Fruit fly (Drosophila melanogaster) Kc167 (cell line): ENCODE data around the gene Trm7-34.

Source experiments
- Myc ChIP-seq: fragments of >200 bp; optimal IDR thresholded peaks from 2 replicates; lab custom pipeline; 2017; ENCODE audit warnings: missing external identifiers
- Sin3A ChIP-seq: fragments of >200 bp; optimal IDR thresholded peaks from 2 replicates; lab custom pipeline; 2018; ENCODE audit warnings: missing external identifiers
- h ChIP-seq: fragments of >200 bp; optimal IDR thresholded peaks from 3 replicates; lab custom pipeline; 2018; ENCODE audit warnings: missing external identifiers
- insv ChIP-seq: fragments of >200 bp; optimal IDR thresholded peaks from 3 replicates; lab custom pipeline; 2018; ENCODE audit warnings: missing external identifiers
- psq ChIP-seq: fragments of >200 bp; optimal IDR thresholded peaks from 2 replicates; lab custom pipeline; 2017; ENCODE audit warnings: missing external identifiers
- ttk ChIP-seq: sonication (Bioruptor generic); optimal IDR thresholded peaks from 2 replicates; lab custom pipeline; 2017; ENCODE audit warnings: missing external identifiers

Gene Trm7-34

DNA sequence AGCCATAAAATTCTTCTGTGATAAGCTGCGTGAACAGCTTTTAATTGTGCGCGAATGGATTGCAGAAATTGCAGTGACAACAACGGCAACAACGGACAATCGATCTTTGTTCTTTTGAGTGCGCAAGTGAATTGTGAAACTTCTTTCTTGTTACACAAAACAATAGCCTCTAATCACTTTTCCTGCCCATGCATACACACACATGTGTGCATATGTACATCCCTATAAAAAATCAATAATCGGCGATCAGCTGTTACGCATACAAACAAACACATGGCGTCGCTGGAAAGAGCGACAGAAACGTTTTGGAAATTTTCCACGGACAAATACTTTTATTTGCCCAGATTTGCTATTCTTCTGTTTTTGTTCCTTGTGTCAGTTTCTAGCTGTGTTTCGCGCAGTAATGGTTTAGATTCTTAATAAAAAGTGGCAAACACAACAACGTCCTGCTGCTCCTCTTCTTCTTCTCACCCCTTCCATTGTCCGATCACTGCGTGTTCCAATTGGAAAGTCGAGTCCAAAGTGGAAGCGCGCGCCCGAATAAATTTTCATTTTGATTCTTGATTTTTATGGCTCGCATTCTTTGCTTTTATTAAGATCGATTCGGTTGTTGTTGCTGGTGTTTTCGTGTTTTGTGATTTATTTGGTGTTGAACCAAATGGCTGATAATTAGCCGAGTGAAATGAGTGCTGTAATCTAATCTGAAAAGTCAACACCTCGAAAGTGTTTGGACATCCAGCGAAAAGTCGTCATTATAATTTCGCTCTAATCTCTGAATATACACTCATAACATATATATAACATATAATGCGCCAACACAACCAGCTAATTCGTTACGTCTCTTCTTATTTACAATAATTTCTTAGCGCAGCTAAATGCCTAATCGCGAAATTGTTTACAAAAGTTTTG is 23.1 kb upstream of the Trm7-34 start:
- TF ChIP-seq insv (lab: Kevin White, UChicago) (no peak), psq (lab: Kevin White, UChicago) (no peak), Sin3A (lab: Kevin White, UChicago) (no peak), h (lab: Kevin White, UChicago) (no peak), ttk (lab: Kevin White, UChicago) (no peak), Myc (lab: Kevin White, UChicago) (no peak)

DNA sequence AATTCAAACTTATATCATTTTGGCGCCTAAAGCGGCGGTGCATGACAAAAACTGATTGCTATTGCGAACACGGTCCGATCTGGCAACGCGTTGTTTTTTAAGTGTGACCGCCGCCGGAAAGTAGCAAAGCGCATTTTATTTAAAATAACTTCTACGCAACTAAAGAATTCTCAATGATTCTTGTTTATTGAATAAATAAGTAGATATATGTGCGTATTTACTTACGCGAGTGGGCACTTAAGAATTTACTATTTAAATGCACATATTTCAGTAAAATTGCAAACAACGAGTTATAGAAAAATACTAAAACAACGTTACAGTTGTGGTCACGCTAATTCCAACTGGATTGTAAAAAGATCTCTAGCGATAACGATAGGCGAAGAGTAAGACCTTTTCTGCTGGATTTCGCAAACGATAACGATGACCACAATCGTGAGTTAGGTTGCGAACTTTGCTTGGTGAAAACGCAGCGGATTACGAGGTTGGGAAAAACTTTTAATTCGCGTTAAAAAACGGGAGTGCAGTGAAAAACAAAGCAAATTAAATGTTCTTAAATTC is 22.3 kb upstream of the Trm7-34 start:
- TF ChIP-seq h (lab: Kevin White, UChicago): no peak
- no peak for TF ChIP-seq Sin3A (lab: Kevin White, UChicago)
- no peak for TF ChIP-seq Myc (lab: Kevin White, UChicago)
- TF ChIP-seq psq (lab: Kevin White, UChicago): no peak
- TF ChIP-seq insv (lab: Kevin White, UChicago): no peak
- no peak for TF ChIP-seq ttk (lab: Kevin White, UChicago)

DNA sequence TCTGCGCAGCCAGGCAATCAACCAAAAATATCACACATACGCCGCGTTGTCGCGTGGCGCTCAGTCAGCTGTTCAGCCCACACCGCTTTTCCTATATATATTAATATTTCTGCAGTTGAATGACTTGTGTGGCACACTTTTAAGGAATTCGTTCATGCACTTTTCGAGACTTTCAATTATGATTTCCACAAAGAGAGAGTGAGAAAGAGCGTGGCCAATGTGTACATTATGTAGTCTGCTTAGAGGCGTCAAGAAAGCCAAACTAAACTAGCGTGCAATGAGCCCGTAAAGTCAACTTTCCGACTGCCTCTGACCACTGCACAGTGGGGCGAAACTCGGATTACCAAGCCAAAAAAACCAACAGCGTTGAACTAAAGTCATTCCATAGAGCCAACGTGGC is 20.4 kb upstream of the Trm7-34 start:
- TF ChIP-seq psq (lab: Kevin White, UChicago): no peak
- TF ChIP-seq ttk (lab: Kevin White, UChicago): no peak
- no peak for TF ChIP-seq Myc (lab: Kevin White, UChicago)
- no peak for TF ChIP-seq h (lab: Kevin White, UChicago)
- TF ChIP-seq Sin3A (lab: Kevin White, UChicago): no peak
- no peak for TF ChIP-seq insv (lab: Kevin White, UChicago)

dm6 chr3R:21152856-21153278 is 19.2 kb upstream of the Trm7-34 start:
- TF ChIP-seq Sin3A (lab: Kevin White, UChicago) (no peak), ttk (lab: Kevin White, UChicago) (no peak), insv (lab: Kevin White, UChicago) (no peak), Myc (lab: Kevin White, UChicago) (no peak), psq (lab: Kevin White, UChicago) (no peak), h (lab: Kevin White, UChicago) (no peak)

DNA sequence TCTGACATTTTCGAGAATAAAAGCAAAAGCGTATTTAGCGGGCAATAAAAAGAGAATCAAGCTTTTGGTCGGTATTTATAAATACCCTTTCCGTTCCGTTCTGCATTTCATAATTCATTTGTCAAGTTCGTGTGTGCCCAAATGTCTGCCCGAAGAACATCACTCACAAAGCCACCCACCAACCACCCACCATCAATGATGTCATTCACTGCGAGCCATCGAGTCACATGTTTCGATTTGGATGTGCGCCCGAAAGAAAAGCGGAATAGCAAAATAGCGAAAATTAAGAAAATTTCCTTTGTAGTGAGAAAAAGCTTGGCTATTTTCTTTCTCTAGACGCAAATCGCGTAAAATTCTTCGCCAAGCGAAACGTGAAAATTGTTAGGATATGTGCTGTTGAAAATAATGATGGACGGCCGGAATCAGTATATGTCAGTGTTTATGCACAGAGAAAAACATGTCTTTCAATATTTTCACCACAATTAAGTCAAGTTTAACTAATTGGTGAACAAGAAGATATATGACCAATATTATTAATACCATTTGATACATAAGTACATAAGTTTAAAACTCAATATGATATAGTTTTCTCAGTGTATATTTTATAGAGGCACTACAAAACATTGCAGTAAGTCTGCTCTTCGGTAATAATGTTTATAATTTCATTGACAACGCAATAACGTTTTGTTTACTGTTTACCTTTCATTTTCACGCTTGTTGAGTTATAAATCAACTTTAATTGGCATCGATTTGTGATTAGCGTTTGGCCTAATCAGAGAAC is 17.6 kb upstream of the Trm7-34 start:
- TF ChIP-seq insv (lab: Kevin White, UChicago) (no peak), psq (lab: Kevin White, UChicago) (no peak), Sin3A (lab: Kevin White, UChicago) (no peak), h (lab: Kevin White, UChicago) (no peak), ttk (lab: Kevin White, UChicago) (no peak), Myc (lab: Kevin White, UChicago) (no peak)

DNA sequence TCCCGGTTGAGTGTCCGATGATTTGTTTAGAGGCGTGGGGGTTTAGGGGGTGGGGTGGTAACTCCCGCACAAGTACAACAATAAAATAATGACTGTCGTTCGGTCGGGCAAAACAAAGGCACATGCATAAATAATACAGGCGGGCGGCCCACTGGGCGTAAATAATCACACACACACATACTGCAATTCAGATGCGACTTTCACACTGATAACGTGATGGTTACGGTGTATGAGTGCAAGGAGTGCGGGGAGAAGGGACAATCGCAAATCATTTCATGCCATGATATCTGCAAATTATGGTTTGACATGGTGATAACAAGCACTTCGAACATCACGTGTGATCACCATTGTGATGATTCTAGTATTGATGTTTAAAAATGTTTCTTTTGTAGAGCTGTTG is 16.4 kb upstream of the Trm7-34 start:
- TF ChIP-seq h (lab: Kevin White, UChicago): no peak
- no peak for TF ChIP-seq ttk (lab: Kevin White, UChicago)
- TF ChIP-seq Myc (lab: Kevin White, UChicago): no peak
- no peak for TF ChIP-seq psq (lab: Kevin White, UChicago)
- TF ChIP-seq Sin3A (lab: Kevin White, UChicago): no peak
- no peak for TF ChIP-seq insv (lab: Kevin White, UChicago)

dm6 chr3R:21141341-21141740 is 7.7 kb upstream of the Trm7-34 start:
- TF ChIP-seq Sin3A (lab: Kevin White, UChicago) (no peak), ttk (lab: Kevin White, UChicago) (no peak), Myc (lab: Kevin White, UChicago) (no peak), insv (lab: Kevin White, UChicago) (no peak), h (lab: Kevin White, UChicago) (no peak), psq (lab: Kevin White, UChicago) (no peak)

DNA sequence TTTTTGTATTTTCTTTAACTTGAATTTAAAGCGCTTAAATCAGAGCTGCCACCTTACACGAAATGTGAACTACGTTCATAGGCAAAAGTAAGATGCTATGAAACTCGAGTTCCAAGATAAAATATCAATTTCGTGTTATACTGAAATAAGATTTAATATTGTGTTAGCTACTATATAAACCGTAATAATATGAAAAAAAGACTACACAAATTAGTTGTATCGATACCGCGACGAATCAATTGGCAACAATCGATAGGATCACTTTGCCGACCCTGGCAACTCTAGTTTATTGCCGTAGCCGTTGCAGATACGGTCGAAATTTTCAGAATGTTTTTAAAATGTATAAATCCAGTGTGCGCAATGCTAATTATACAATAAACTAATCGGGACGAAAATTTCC is 6.8 kb upstream of the Trm7-34 start, which contains the start of gene SNF4Agamma:
Gene SNF4Agamma, plus strand, starts transcription at position 282 of the 400 bp plus-strand sequence.
- TF ChIP-seq Sin3A (lab: Kevin White, UChicago) (no peak), insv (lab: Kevin White, UChicago) (no peak), ttk (lab: Kevin White, UChicago) (no peak), h (lab: Kevin White, UChicago) (no peak), psq (lab: Kevin White, UChicago) (no peak), Myc (lab: Kevin White, UChicago) (no peak)

- no peak for TF ChIP-seq psq (lab: Kevin White, UChicago)
- no peak for TF ChIP-seq Myc (lab: Kevin White, UChicago)
- no peak for TF ChIP-seq insv (lab: Kevin White, UChicago)
- TF ChIP-seq h (lab: Kevin White, UChicago): no peak
- no peak for TF ChIP-seq ttk (lab: Kevin White, UChicago)
- no peak for TF ChIP-seq Sin3A (lab: Kevin White, UChicago)
Observed at dm6 chr3R:21138220-21138754, 4.6 kb upstream of the Trm7-34 start, which contains the start of gene meigo. Gene meigo (plus strand): TSS chr3R:21138270.

- TF ChIP-seq Sin3A (lab: Kevin White, UChicago): no peak
- no peak for TF ChIP-seq Myc (lab: Kevin White, UChicago)
- no peak for TF ChIP-seq insv (lab: Kevin White, UChicago)
- TF ChIP-seq psq (lab: Kevin White, UChicago): no peak
- no peak for TF ChIP-seq h (lab: Kevin White, UChicago)
- TF ChIP-seq ttk (lab: Kevin White, UChicago): no peak
Observed at dm6 chr3R:21133951-21134350, 270 bp upstream of the Trm7-34 start, which contains the start of gene Usp8. Gene Usp8 (plus strand): TSS chr3R:21134262.
